Fruit fly (Drosophila melanogaster): ENCODE measurements around the gene ko.
A peak's percentile ranks its signal among the peaks of the same experiment; 100 is the strongest.

ko gene

DNA sequence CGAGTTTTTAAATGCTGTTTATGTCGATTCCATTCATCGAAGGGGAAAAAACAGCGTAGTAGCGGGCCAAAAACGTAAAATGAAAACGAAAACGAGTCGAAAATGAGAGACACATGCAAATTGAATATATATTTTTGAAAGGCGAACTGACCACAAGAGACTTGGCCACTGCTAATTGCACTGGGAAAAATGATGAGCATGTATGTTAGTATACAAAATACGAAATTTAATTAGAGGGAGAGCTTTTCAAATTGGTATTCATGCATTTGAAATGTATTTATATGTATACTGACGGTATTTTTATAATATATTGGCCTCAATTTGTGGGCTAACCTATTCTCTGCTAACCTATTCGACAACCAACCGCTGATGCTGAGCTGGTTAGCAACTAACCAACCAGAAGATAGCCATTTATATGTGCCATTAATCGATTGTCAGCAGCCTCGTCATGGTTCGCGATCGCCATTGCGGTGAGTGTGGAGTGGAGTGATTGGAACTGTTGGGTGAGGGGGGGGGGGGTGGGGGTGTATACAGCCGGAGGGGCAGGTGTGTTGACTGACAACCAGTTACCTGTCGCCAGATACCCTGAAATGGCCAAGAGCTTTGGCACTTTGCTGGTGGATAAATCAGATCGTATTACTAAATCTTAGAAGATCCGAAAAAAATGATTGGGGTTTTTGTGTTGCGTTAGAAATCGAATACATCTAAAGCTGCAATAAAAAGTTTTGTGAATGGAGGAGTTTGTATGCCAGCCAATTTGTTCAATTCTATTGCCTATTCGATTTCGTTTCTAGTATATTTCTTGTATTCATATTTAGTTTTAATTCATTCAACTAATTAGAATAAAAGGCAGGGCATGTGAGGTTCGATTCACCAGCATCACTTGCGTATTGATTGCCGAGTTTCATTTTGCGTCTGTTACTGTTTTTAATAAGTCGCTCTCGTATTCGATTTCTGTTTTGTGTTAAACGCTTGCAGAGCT lies 88.7 kb downstream of the ko start (continued):
- peak; percentile 19 for TF ChIP-seq CG7839 (tag; optimal IDR thresholded peaks at IDR 0.05)
- TF ChIP-seq unpg (GFP tag; optimal IDR thresholded peaks at IDR 0.05) = peak; percentile 31
- no peak for TF ChIP-seq CG17385 (GFP tag; optimal IDR thresholded peaks at IDR 0.05)
- 0 out of 2 replicates have a peak, but pooled peaks have one; percentile 8 for TF ChIP-seq CG11247 (GFP tag; IDR thresholded peaks at IDR 0.05)
- TF ChIP-seq tap (tag; optimal IDR thresholded peaks at IDR 0.05) = peak; percentile 34
- TF ChIP-seq Ptx1 (GFP tag; IDR thresholded peaks at IDR 0.05) = peak; percentile 50
- TF ChIP-seq nmo (GFP tag; optimal IDR thresholded peaks at IDR 0.05) = peak; percentile 9
- peak; percentile 5; the same call in 1 of the 2 replicates for TF ChIP-seq CG9215 (GFP tag; IDR thresholded peaks at IDR 0.05)
- TF ChIP-seq row (GFP tag; IDR thresholded peaks at IDR 0.05) = peak; percentile 51
- 0 out of 2 replicates have a peak, but pooled peaks have one; percentile 12 for TF ChIP-seq CG6689 (GFP tag; IDR thresholded peaks at IDR 0.05)
- 0 out of 2 replicates have a peak, but pooled peaks have one; percentile 13 for TF ChIP-seq esg (GFP tag; conservative IDR thresholded peaks at IDR 0.05)
- peak; percentile 4 for TF ChIP-seq Hmr (GFP tag; optimal IDR thresholded peaks at IDR 0.05)
- peak; percentile 87 for TF ChIP-seq crol (GFP tag; IDR thresholded peaks at IDR 0.05)
- no peak for TF ChIP-seq cg (GFP tag; optimal IDR thresholded peaks at IDR 0.05)
- TF ChIP-seq pan (optimal IDR thresholded peaks at IDR 0.05) = no peak
- peak in 1 of 2 experiments; percentile 68 for TF ChIP-seq pan (GFP tag; optimal IDR thresholded peaks at IDR 0.05 in 1 of 2, IDR thresholded peaks at IDR 0.05 in 1 of 2)
- 0 out of 2 replicates have a peak, but pooled peaks have one; percentile 24 for TF ChIP-seq MBD-R2 (GFP tag; IDR thresholded peaks at IDR 0.05)
- TF ChIP-seq CG1233 (GFP tag; optimal IDR thresholded peaks at IDR 0.05) = no peak
- peak; percentile 3 for TF ChIP-seq tio (GFP tag; optimal IDR thresholded peaks at IDR 0.05)
- TF ChIP-seq CG8290 (GFP tag; optimal IDR thresholded peaks at IDR 0.05) = no peak
- TF ChIP-seq CG8290 (tag; optimal IDR thresholded peaks at IDR 0.05) = peak in 1 of 2 experiments; percentile 55
- no peak; the same call in 1 of the 2 replicates for TF ChIP-seq Atf6 (GFP tag; IDR thresholded peaks at IDR 0.05)
- TF ChIP-seq Spps (tag; optimal IDR thresholded peaks at IDR 0.05) = no peak
- TF ChIP-seq tna (GFP tag; IDR thresholded peaks at IDR 0.05; ENCODE audit: partially characterized antibody) = no peak
- TF ChIP-seq gem (tag; optimal IDR thresholded peaks at IDR 0.05) = peak; percentile 50
- peak; percentile 46; the same call in 1 of the 2 replicates for TF ChIP-seq E2f1 (GFP tag; IDR thresholded peaks at IDR 0.05)
- 0 out of 2 replicates have a peak, but pooled peaks have one; percentile 8 for TF ChIP-seq E2f2 (GFP tag; IDR thresholded peaks at IDR 0.05)
- TF ChIP-seq CG11085 (GFP tag; IDR thresholded peaks at IDR 0.05) = 0 out of 2 replicates have a peak, but pooled peaks have one; percentile 6
- TF ChIP-seq Rfx (GFP tag; IDR thresholded peaks at IDR 0.05) = peak; percentile 45
- peak; percentile 38; the same call in 1 of the 3 replicates for TF ChIP-seq CG14050 (GFP tag; IDR thresholded peaks at IDR 0.05)
- 0 out of 3 replicates have a peak, but pooled peaks have one; percentile 32 for TF ChIP-seq CG6175 (GFP tag; IDR thresholded peaks at IDR 0.05)
- peak; percentile 38 for TF ChIP-seq CG14441 (GFP tag; IDR thresholded peaks at IDR 0.05)
- TF ChIP-seq CG11504 (tag; optimal IDR thresholded peaks at IDR 0.05) = peak; percentile 41
- TF ChIP-seq CG12769 (tag; optimal IDR thresholded peaks at IDR 0.05) = peak; percentile 58
- TF ChIP-seq klu (GFP tag; IDR thresholded peaks at IDR 0.05) = no peak
- peak; percentile 51 for TF ChIP-seq Meics (GFP tag; optimal IDR thresholded peaks at IDR 0.05)
- TF ChIP-seq nau (GFP tag; optimal IDR thresholded peaks at IDR 0.05) = no peak
- TF ChIP-seq so (GFP tag; IDR thresholded peaks at IDR 0.05) = peak; percentile 39; the same call in 2 of the 3 replicates
- peak; percentile 63 for TF ChIP-seq abd-A (tag; optimal IDR thresholded peaks at IDR 0.05)
- TF ChIP-seq ind (GFP tag; optimal IDR thresholded peaks at IDR 0.05) = peak; percentile 16
- no peak for TF ChIP-seq Tbp (GFP tag; optimal IDR thresholded peaks at IDR 0.05)
- no peak for TF ChIP-seq CG43689 (GFP tag; IDR thresholded peaks at IDR 0.05)
- peak; percentile 3 for TF ChIP-seq CG8924 (tag; optimal IDR thresholded peaks at IDR 0.05)
- TF ChIP-seq CG12659 (GFP tag; optimal IDR thresholded peaks at IDR 0.05) = peak; percentile 17
- TF ChIP-seq CG10979 (tag; optimal IDR thresholded peaks at IDR 0.05) = no peak
- no peak for TF ChIP-seq Trl (optimal IDR thresholded peaks at IDR 0.05)
- no peak for TF ChIP-seq Trl (GFP tag; optimal IDR thresholded peaks at IDR 0.05)
- peak; percentile 47 for TF ChIP-seq Nf-YB (GFP tag; optimal IDR thresholded peaks at IDR 0.05)
- peak; percentile 12 for TF ChIP-seq CG15011 (GFP tag; optimal IDR thresholded peaks at IDR 0.05)
